Fruit fly (Drosophila melanogaster): Measurements from ENCODE around the gene CG5412.

CG5412 gene

dm6 chr3R:20594194-20595144, 17.6 kb downstream of the CG5412 start (continued):
- TF ChIP-seq Fer3 (tag; optimal IDR thresholded peaks at IDR 0.05) (peak; percentile 81), Deaf1 (tag; optimal IDR thresholded peaks at IDR 0.05) (peak; percentile 75), ssp (GFP tag; IDR thresholded peaks at IDR 0.05) (peak; percentile 81), org-1 (GFP tag; optimal IDR thresholded peaks at IDR 0.05) (peak; percentile 86), cato (GFP tag; optimal IDR thresholded peaks at IDR 0.05; ENCODE audit: borderline replicate concordance) (peak; percentile 79), gsb-n (tag; optimal IDR thresholded peaks at IDR 0.05) (peak; percentile 98), h (optimal IDR thresholded peaks at IDR 0.05) (no peak), Scr (GFP tag; IDR thresholded peaks at IDR 0.05; ENCODE audit: partially characterized antibody) (no peak), Lim3 (GFP tag; IDR thresholded peaks at IDR 0.05) (no peak), Hmr (GFP tag; optimal IDR thresholded peaks at IDR 0.05) (peak; percentile 84), Aef1 (GFP tag; IDR thresholded peaks at IDR 0.05) (peak; percentile 74), p53 (GFP tag; optimal IDR thresholded peaks at IDR 0.05) (no peak), Ets97D (GFP tag; optimal IDR thresholded peaks at IDR 0.05) (peak; percentile 29), Eip74EF (GFP tag; optimal IDR thresholded peaks at IDR 0.05) (peak in 1 of 2 experiments; percentile 94), CG34422 (GFP tag; IDR thresholded peaks at IDR 0.05) (peak; percentile 35), HmgD (GFP tag; optimal IDR thresholded peaks at IDR 0.05) (no peak), CG8765 (GFP tag; IDR thresholded peaks at IDR 0.05) (no peak; the same call in 1 of the 2 replicates), Sox100B (GFP tag; optimal IDR thresholded peaks at IDR 0.05) (peak; percentile 97), CG16779 (GFP tag; IDR thresholded peaks at IDR 0.05) (no peak), Xbp1 (GFP tag; optimal IDR thresholded peaks at IDR 0.05) (peak; percentile 80), HLHmδ (GFP tag; optimal IDR thresholded peaks at IDR 0.05) (peak; percentile 78), tgo (GFP tag; IDR thresholded peaks at IDR 0.05) (peak; percentile 84), ro (GFP tag; IDR thresholded peaks at IDR 0.05) (peak; percentile 42; the same call in 1 of the 2 replicates), HLH3B (GFP tag; IDR thresholded peaks at IDR 0.05) (peak; percentile 79), slbo (GFP tag; IDR thresholded peaks at IDR 0.05) (peak; percentile 76), gce (GFP tag; IDR thresholded peaks at IDR 0.05) (peak; percentile 74), al (GFP tag; IDR thresholded peaks at IDR 0.05) (peak; percentile 43; the same call in 1 of the 2 replicates), ato (GFP tag; IDR thresholded peaks at IDR 0.05; ENCODE audit: partially characterized antibody) (no peak), B-H2 (GFP tag; optimal IDR thresholded peaks at IDR 0.05) (no peak), fd64A (GFP tag; optimal IDR thresholded peaks at IDR 0.05) (peak; percentile 23), CG17612 (GFP tag; IDR thresholded peaks at IDR 0.05) (peak; percentile 27; the same call in 1 of the 2 replicates), en (GFP tag; optimal IDR thresholded peaks at IDR 0.05) (no peak), sqz (GFP tag; optimal IDR thresholded peaks at IDR 0.05) (peak; percentile 91), CG12769 (tag; optimal IDR thresholded peaks at IDR 0.05) (peak; percentile 9), peb (GFP tag; IDR thresholded peaks at IDR 0.05) (peak; percentile 70; the same call in 1 of the 2 replicates), schlank (tag; optimal IDR thresholded peaks at IDR 0.05) (peak; percentile 20), CG14050 (GFP tag; IDR thresholded peaks at IDR 0.05) (peak; percentile 55), gro (GFP tag; optimal IDR thresholded peaks at IDR 0.05) (no peak), Adf1 (GFP tag; IDR thresholded peaks at IDR 0.05) (no peak; the same call in 1 of the 2 replicates), CG2678 (tag; optimal IDR thresholded peaks at IDR 0.05) (peak; percentile 95), lbe (GFP tag; optimal IDR thresholded peaks at IDR 0.05) (peak; percentile 59), CG10959 (GFP tag; IDR thresholded peaks at IDR 0.05) (peak; percentile 64; the same call in 1 of the 2 replicates), CG15514 (GFP tag; optimal IDR thresholded peaks at IDR 0.05) (peak; percentile 42), Hsf (GFP tag; optimal IDR thresholded peaks at IDR 0.05) (peak; percentile 25), CG8478 (optimal IDR thresholded peaks at IDR 0.05) (no peak), gcm (GFP tag; optimal IDR thresholded peaks at IDR 0.05) (peak; percentile 96), CG32532 (GFP tag; IDR thresholded peaks at IDR 0.05) (peak; percentile 77), CG9876 (GFP tag; optimal IDR thresholded peaks at IDR 0.05) (no peak), CG2120 (GFP tag; optimal IDR thresholded peaks at IDR 0.05) (peak; percentile 55)

Data from whole organism, embryonic.